Worm (Caenorhabditis elegans) whole organism, L3 larva: ENCODE results near the gene che-6.
A peak's percentile ranks its signal among the peaks of the same experiment; 100 is the strongest.

Experiments
- R02D3.7 ChIP-seq: fragments of 150-350 bp; optimal IDR thresholded peaks from 2 replicates; lab custom pipeline; 2014; ENCODE audit warnings: missing biosample characterization, missing genetic modification characterization
- ZK546.5 ChIP-seq: sonication (generic microtip); optimal IDR thresholded peaks from 2 replicates; lab custom pipeline; 2017; ENCODE audit warnings: missing biosample characterization, missing genetic modification characterization
- aly-2 ChIP-seq: fragments of 150-350 bp; optimal IDR thresholded peaks from 2 replicates; lab custom pipeline; 2014; ENCODE audit warnings: missing biosample characterization, missing genetic modification characterization
- ama-1 ChIP-seq: fragments of 150-350 bp; optimal IDR thresholded peaks from 2 replicates; lab custom pipeline; 2018
- ceh-16 ChIP-seq: sonication (generic microtip); optimal IDR thresholded peaks from 2 replicates; lab custom pipeline; 2017; ENCODE audit warnings: missing biosample characterization, missing genetic modification characterization
- ceh-82 ChIP-seq: fragments of 150-350 bp; optimal IDR thresholded peaks from 2 replicates; lab custom pipeline; 2014; ENCODE audit warnings: missing biosample characterization, missing genetic modification characterization
- daf-12 ChIP-seq: fragments of 150-350 bp; optimal IDR thresholded peaks from 2 replicates; lab custom pipeline; 2014; ENCODE audit warnings: missing biosample characterization, missing genetic modification reagents, missing genetic modification characterization
- egl-27 ChIP-seq: sonication (generic microtip); optimal IDR thresholded peaks from 4 replicates; lab custom pipeline; 2017; ENCODE audit warnings: missing biosample characterization, missing genetic modification reagents, missing genetic modification characterization
- egl-5 ChIP-seq: fragments of 150-350 bp; optimal IDR thresholded peaks from 2 replicates; lab custom pipeline; 2017; ENCODE audit warnings: missing biosample characterization, missing genetic modification reagents, missing genetic modification characterization, inconsistent platforms
- elt-1 ChIP-seq: fragments of 150-350 bp; optimal IDR thresholded peaks from 2 replicates; lab custom pipeline; 2014; ENCODE audit warnings: missing biosample characterization, missing genetic modification characterization
- elt-2 ChIP-seq: sonication (generic microtip); optimal IDR thresholded peaks from 2 replicates; lab custom pipeline; 2016; ENCODE audit warnings: missing genetic modification reagents, mild to moderate bottlenecking, missing genetic modification characterization, missing compliant biosample characterization
- elt-3 ChIP-seq, 3 experiments: fragments of 150-350 bp in 1 of 3; sonication (generic microtip) in 2 of 3; optimal IDR thresholded peaks; 2 replicates in 2 of 3; 4 replicates in 1 of 3; lab custom pipeline; 2014 to 2017; ENCODE audit warnings: missing biosample characterization in 3 of 3, missing genetic modification characterization in 3 of 3
- eor-1 ChIP-seq, 2 experiments: fragments of 150-350 bp; optimal IDR thresholded peaks; 2 replicates each; lab custom pipeline; 2014 to 2018; ENCODE audit warnings: missing biosample characterization in 2 of 2, missing genetic modification characterization in 2 of 2
- fkh-10 ChIP-seq: sonication (generic microtip); optimal IDR thresholded peaks from 2 replicates; lab custom pipeline; 2017; ENCODE audit warnings: missing biosample characterization, missing genetic modification reagents, missing genetic modification characterization
- fkh-2 ChIP-seq: fragments of 150-350 bp; optimal IDR thresholded peaks from 2 replicates; lab custom pipeline; 2014; ENCODE audit warnings: missing biosample characterization, missing genetic modification reagents, missing genetic modification characterization
- fos-1 ChIP-seq: fragments of 150-350 bp; optimal IDR thresholded peaks from 2 replicates; lab custom pipeline; 2014; ENCODE audit warnings: missing biosample characterization, missing genetic modification characterization
- hmg-11 ChIP-seq: sonication (generic microtip); optimal IDR thresholded peaks from 2 replicates; lab custom pipeline; 2016; ENCODE audit warnings: missing genetic modification characterization, missing compliant biosample characterization
- jun-1 ChIP-seq: fragments of 150-350 bp; optimal IDR thresholded peaks from 2 replicates; lab custom pipeline; 2014; ENCODE audit warnings: missing biosample characterization, missing genetic modification reagents, missing genetic modification characterization
- lin-15B ChIP-seq: fragments of 150-350 bp; optimal IDR thresholded peaks from 2 replicates; lab custom pipeline; 2014; ENCODE audit warnings: missing biosample characterization, missing genetic modification characterization
- lin-39 ChIP-seq: fragments of 150-350 bp; optimal IDR thresholded peaks from 2 replicates; lab custom pipeline; 2018; ENCODE audit warnings: missing biosample characterization, missing genetic modification reagents, missing genetic modification characterization
- lsy-12 ChIP-seq: sonication (generic microtip); optimal IDR thresholded peaks from 2 replicates; lab custom pipeline; 2016; ENCODE audit warnings: mild to moderate bottlenecking, missing genetic modification characterization, missing compliant biosample characterization
- mdl-1 ChIP-seq: fragments of 150-350 bp; optimal IDR thresholded peaks from 2 replicates; lab custom pipeline; 2014; ENCODE audit warnings: missing biosample characterization, missing genetic modification characterization
- mml-1 ChIP-seq: fragments of 150-350 bp; sonication (generic microtip); optimal IDR thresholded peaks from 3 replicates; lab custom pipeline; 2014; ENCODE audit warnings: missing biosample characterization, missing genetic modification characterization
- nfya-1 ChIP-seq: sonication (generic microtip); optimal IDR thresholded peaks from 2 replicates; lab custom pipeline; 2017; ENCODE audit warnings: missing genetic modification characterization, mild to moderate bottlenecking, missing compliant biosample characterization, antibody characterized with exemption, moderate library complexity; ENCODE audit not compliant: insufficient read depth
- nhr-11 ChIP-seq: fragments of 150-350 bp; optimal IDR thresholded peaks from 2 replicates; lab custom pipeline; 2014; ENCODE audit warnings: missing biosample characterization, missing genetic modification characterization
- nhr-12 ChIP-seq: fragments of 150-350 bp; optimal IDR thresholded peaks from 2 replicates; lab custom pipeline; 2014; ENCODE audit warnings: missing biosample characterization, missing genetic modification characterization
- nhr-23 ChIP-seq: fragments of 150-350 bp; optimal IDR thresholded peaks from 2 replicates; lab custom pipeline; 2014; ENCODE audit warnings: missing biosample characterization, missing genetic modification reagents, missing genetic modification characterization
- nhr-25 ChIP-seq: sonication (generic microtip); optimal IDR thresholded peaks from 2 replicates; lab custom pipeline; 2017; ENCODE audit warnings: missing biosample characterization, missing genetic modification characterization
- nhr-43 ChIP-seq: sonication (generic microtip); optimal IDR thresholded peaks from 2 replicates; lab custom pipeline; 2016; ENCODE audit warnings: mild to moderate bottlenecking, missing genetic modification characterization, missing compliant biosample characterization; ENCODE audit not compliant: poor library complexity, severe bottlenecking
- nhr-76 ChIP-seq: fragments of 150-350 bp; sonication (generic microtip); optimal IDR thresholded peaks from 5 replicates; lab custom pipeline; 2014; ENCODE audit warnings: missing biosample characterization, missing genetic modification characterization
- nhr-77 ChIP-seq: fragments of 150-350 bp; optimal IDR thresholded peaks from 2 replicates; lab custom pipeline; 2014; ENCODE audit warnings: missing biosample characterization, missing genetic modification characterization
- pqm-1 ChIP-seq: fragments of 150-350 bp; optimal IDR thresholded peaks from 2 replicates; lab custom pipeline; 2017; ENCODE audit warnings: missing biosample characterization, missing genetic modification characterization, inconsistent platforms
- sea-2 ChIP-seq: fragments of 150-350 bp; sonication (generic microtip); optimal IDR thresholded peaks from 4 replicates; lab custom pipeline; 2014; ENCODE audit warnings: missing biosample characterization, missing genetic modification reagents, missing genetic modification characterization
- skn-1 ChIP-seq: fragments of 150-350 bp; optimal IDR thresholded peaks from 2 replicates; lab custom pipeline; 2014; ENCODE audit warnings: missing biosample characterization, missing genetic modification characterization
- snpc-4 ChIP-seq: fragments of 150-350 bp; optimal IDR thresholded peaks from 2 replicates; lab custom pipeline; 2014; ENCODE audit warnings: missing biosample characterization, missing genetic modification characterization
- tbx-2 ChIP-seq: sonication (generic microtip); optimal IDR thresholded peaks from 2 replicates; lab custom pipeline; 2016; ENCODE audit warnings: mild to moderate bottlenecking, missing genetic modification characterization, missing compliant biosample characterization
- unc-39 ChIP-seq: sonication (generic microtip); optimal IDR thresholded peaks from 4 replicates; lab custom pipeline; 2017; ENCODE audit warnings: missing biosample characterization, missing genetic modification characterization
- unc-62 ChIP-seq: fragments of 150-350 bp; sonication (generic microtip); optimal IDR thresholded peaks from 4 replicates; lab custom pipeline; 2014; ENCODE audit warnings: missing biosample characterization, missing genetic modification reagents, missing genetic modification characterization
- zag-1 ChIP-seq: fragments of 150-350 bp; optimal IDR thresholded peaks from 2 replicates; lab custom pipeline; 2014; ENCODE audit warnings: missing biosample characterization, missing genetic modification characterization
- ztf-11 ChIP-seq: fragments of 150-350 bp; optimal IDR thresholded peaks from 2 replicates; lab custom pipeline; 2014; ENCODE audit warnings: missing biosample characterization, missing genetic modification characterization
- ztf-4 ChIP-seq: fragments of 150-350 bp; optimal IDR thresholded peaks from 2 replicates; lab custom pipeline; 2014; ENCODE audit warnings: missing biosample characterization, missing genetic modification characterization

The che-6 gene

DNA sequence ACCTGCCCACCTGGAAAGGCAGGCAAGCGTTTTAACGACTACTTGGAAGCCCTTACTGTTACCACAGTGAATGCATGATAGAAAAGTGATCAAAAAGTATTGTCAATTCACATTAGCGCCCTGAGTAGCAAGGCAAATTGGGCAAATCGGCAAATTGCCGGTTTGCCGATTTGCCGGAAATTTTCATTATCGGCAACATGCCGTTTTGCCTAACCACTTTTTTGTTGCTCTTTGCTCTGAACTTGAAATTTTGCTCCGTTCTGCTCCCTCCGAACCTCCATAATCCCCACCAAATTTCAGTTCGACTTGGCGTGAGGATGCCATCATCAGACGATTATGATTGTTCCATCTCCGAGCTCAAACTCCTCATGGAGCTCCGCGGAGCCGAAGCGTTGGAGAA is 27.5 kb downstream of the che-6 start, which contains the start of gene mca-2:
TSS of gene mca-2 (plus strand) at position 301 of the 400 bp plus-strand sequence.
- TF ChIP-seq nhr-76 (tag; lab: Kevin White, UChicago) (no peak), hmg-11 (tag; lab: Kevin White, UChicago) (no peak), nhr-77 (tag; lab: Kevin White, UChicago) (no peak), mdl-1 (tag; lab: Kevin White, UChicago) (no peak), ztf-11 (tag; lab: Kevin White, UChicago) (no peak)
- TF ChIP-seq, all 47 proteins: peak for 0

- TF ChIP-seq ztf-11 (tag; lab: Kevin White, UChicago) (no peak), jun-1 (tag; lab: Kevin White, UChicago) (no peak), eor-1 (tag; optimal IDR thresholded peaks at IDR 0.05; lab: Kevin White, UChicago) (no peak), fkh-2 (tag; lab: Kevin White, UChicago) (no peak), nhr-77 (tag; lab: Kevin White, UChicago) (no peak), aly-2 (tag; lab: Kevin White, UChicago) (no peak), mdl-1 (tag; lab: Kevin White, UChicago) (no peak), ceh-82 (no peak), egl-27 (tag; lab: Kevin White, UChicago) (no peak), unc-39 (tag; lab: Kevin White, UChicago) (no peak), R02D3.7 (tag; lab: Kevin White, UChicago) (no peak), lin-15B (tag; lab: Kevin White, UChicago) (no peak), egl-5 (tag; lab: Kevin White, UChicago) (no peak), elt-3 (tag; optimal IDR thresholded peaks at IDR 0.05; lab: Kevin White, UChicago) (peak in 1 of 3 experiments; percentile 16), mml-1 (tag; lab: Kevin White, UChicago) (no peak), hmg-11 (tag; lab: Kevin White, UChicago) (peak; percentile 20), nhr-43 (tag; lab: Kevin White, UChicago) (peak; percentile 15), snpc-4 (tag; lab: Kevin White, UChicago) (no peak), ztf-4 (no peak), elt-1 (no peak), lin-39 (tag; lab: Kevin White, UChicago) (no peak), nhr-25 (tag; lab: Kevin White, UChicago) (peak; percentile 66), zag-1 (tag; lab: Kevin White, UChicago) (no peak), ceh-16 (no peak), nhr-23 (tag; lab: Kevin White, UChicago) (peak; percentile 5), daf-12 (no peak), nfya-1 (tag; lab: Kevin White, UChicago) (no peak), sea-2 (no peak), tbx-2 (tag; lab: Kevin White, UChicago) (no peak), ZK546.5 (tag; lab: Kevin White, UChicago) (no peak), nhr-11 (tag; lab: Kevin White, UChicago) (no peak), fkh-10 (GFP tag; lab: Kevin White, UChicago) (no peak), unc-62 (GFP tag; lab: Kevin White, UChicago) (no peak), ama-1 (lab: Kevin White, UChicago) (no peak), nhr-12 (tag; lab: Kevin White, UChicago) (no peak), fos-1 (tag; lab: Kevin White, UChicago) (no peak), elt-2 (tag; lab: Kevin White, UChicago) (no peak), skn-1 (tag; lab: Kevin White, UChicago) (no peak), pqm-1 (tag; lab: Kevin White, UChicago) (no peak), lsy-12 (tag; lab: Kevin White, UChicago) (no peak)
Observed at ce11 chrIV:2083146-2083545, 28.1 kb downstream of the che-6 start.

DNA sequence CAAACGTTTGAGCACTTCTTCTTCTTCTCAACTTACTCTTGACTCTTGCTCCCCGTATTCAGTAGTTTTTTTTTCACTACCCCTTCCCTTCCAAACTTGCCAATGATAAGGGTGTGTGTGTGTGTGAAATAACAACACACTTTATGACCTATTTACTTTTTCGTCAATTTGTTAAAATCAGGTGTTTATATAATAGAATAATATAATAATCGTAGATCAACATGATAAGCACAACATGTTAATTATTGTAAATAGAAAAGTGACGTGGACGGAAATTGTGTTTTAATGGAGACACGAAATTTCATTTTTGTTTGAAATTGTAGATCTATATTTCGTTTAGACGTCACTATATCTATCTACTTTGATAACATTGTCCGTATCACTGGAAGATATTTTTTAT is 30.9 kb downstream of the che-6 start:
- TF ChIP-seq pqm-1 (tag; lab: Kevin White, UChicago) (no peak), unc-62 (GFP tag; lab: Kevin White, UChicago) (no peak), lsy-12 (tag; lab: Kevin White, UChicago) (no peak), eor-1 (tag; optimal IDR thresholded peaks at IDR 0.05; lab: Kevin White, UChicago) (no peak), ZK546.5 (tag; lab: Kevin White, UChicago) (no peak), hmg-11 (tag; lab: Kevin White, UChicago) (no peak), lin-39 (tag; lab: Kevin White, UChicago) (no peak), unc-39 (tag; lab: Kevin White, UChicago) (no peak)
